Fruit fly (Drosophila melanogaster) whole organism: ENCODE data around the gene Pat1.

ENCODE experiments used
- CG8478 ChIP-seq: fragments of >200 bp; optimal IDR thresholded peaks from 2 replicates; lab custom pipeline; 2018; ENCODE audit warnings: inconsistent platforms
- Dll ChIP-seq: fragments of >200 bp; optimal IDR thresholded peaks from 2 replicates; lab custom pipeline; 2017
- EcR ChIP-seq, 2 experiments: fragments of >200 bp; optimal IDR thresholded peaks; 2 replicates each; lab custom pipeline; 2017; ENCODE audit warnings: missing biosample characterization in 2 of 2, missing genetic modification characterization in 2 of 2, missing genetic modification reagents in 2 of 2
- usp ChIP-seq: fragments of >200 bp; optimal IDR thresholded peaks from 2 replicates; lab custom pipeline; 2017; ENCODE audit warnings: missing biosample characterization, missing genetic modification characterization, mixed read lengths

DNA sequence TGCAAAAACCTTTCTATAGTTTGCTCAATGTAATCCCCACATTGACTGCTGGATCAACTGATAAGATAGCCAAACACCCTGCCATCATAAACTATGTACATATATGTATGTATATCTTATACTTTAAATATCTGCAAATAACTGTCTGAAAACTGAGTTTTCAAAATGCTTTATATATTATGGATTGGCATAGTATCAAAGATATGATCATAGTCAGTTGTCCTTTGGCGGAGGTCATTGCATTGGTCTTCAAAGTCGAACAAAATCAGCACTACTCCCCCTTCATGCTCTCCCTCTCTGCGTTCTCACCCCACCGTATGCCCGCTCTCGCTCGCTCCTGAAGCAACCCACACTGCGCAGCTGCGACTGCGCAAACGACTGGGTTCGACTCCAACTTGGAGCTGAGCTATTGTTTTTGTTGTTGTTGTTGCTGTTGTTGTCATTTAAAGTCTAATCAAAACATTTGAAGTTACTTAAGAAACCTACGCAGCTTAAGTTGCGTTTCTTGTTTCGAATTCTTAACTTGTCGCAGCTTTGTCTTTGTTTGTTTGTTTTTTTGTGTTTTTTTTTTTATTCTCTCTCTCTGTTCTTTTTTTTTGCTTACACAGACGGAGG, 34.5 kb downstream of the Pat1 start:
- TF ChIP-seq EcR (GFP tag; optimal IDR thresholded peaks at IDR 0.05; lab: Kevin White, UChicago) (no peak), Dll (no peak), CG8478 (lab: Kevin White, UChicago) (no peak), usp (GFP tag; lab: Kevin White, UChicago) (no peak)
